Fruit fly (Drosophila melanogaster): ENCODE measurements around the gene CG33494.

dm6 chr3R:25539132-25539531 lies 44.2 kb upstream of the CG33494 start:
- TF ChIP-seq sc (optimal IDR thresholded peaks at IDR 0.05) (no peak), sc (GFP tag; optimal IDR thresholded peaks at IDR 0.05) (no peak), CG8359 (GFP tag; optimal IDR thresholded peaks at IDR 0.05; ENCODE audit: borderline replicate concordance) (no peak), CTCF (GFP tag; optimal IDR thresholded peaks at IDR 0.05) (no peak), CG8478 (optimal IDR thresholded peaks at IDR 0.05) (no peak)
